Fruit fly (Drosophila melanogaster) whole organism, embryonic: Measurements from ENCODE around the gene f-cup.

Experiments
- CG10274 ChIP-seq: fragments of 200-800 bp; sonication (Bioruptor generic); optimal IDR thresholded peaks from 3 replicates; lab custom pipeline; 2017; ENCODE audit warnings: missing biosample characterization, mild to moderate bottlenecking, missing genetic modification characterization
- CG11085 ChIP-seq: fragments of 200-800 bp; sonication (Bioruptor generic); IDR thresholded peaks from 2 replicates; pipeline ENCODE4 v1.3.6; 2022; ENCODE audit warnings: missing biosample characterization, missing genetic modification characterization
- CG11093 ChIP-seq: fragments of 200-800 bp; sonication (Bioruptor generic); IDR thresholded peaks from 3 replicates; pipeline ENCODE4 v1.3.6; 2022; ENCODE audit warnings: missing biosample characterization, missing genetic modification characterization
- CG12219 ChIP-seq: fragments of 200-800 bp; sonication (Bioruptor generic); optimal IDR thresholded peaks from 3 replicates; lab custom pipeline; 2018; ENCODE audit warnings: missing biosample characterization, mild to moderate bottlenecking, missing genetic modification characterization
- CG12659 ChIP-seq: fragments of 200-800 bp; sonication (Bioruptor generic); optimal IDR thresholded peaks from 3 replicates; lab custom pipeline; 2017; ENCODE audit warnings: mild to moderate bottlenecking, missing biosample characterization, missing genetic modification reagents, missing genetic modification characterization
- CG13287 ChIP-seq: fragments of 200-800 bp; sonication (Bioruptor generic); IDR thresholded peaks from 2 replicates; pipeline ENCODE4 v1.3.6; 2022; ENCODE audit warnings: missing biosample characterization, missing genetic modification characterization; ENCODE audit not compliant: partially characterized antibody
- CG1603 ChIP-seq: fragments of 200-800 bp; sonication (Bioruptor generic); optimal IDR thresholded peaks from 2 replicates; lab custom pipeline; 2019; ENCODE audit warnings: missing biosample characterization, mild to moderate bottlenecking, missing genetic modification characterization, moderate library complexity
- CG16779 ChIP-seq: fragments of 200-800 bp; sonication (Bioruptor generic); IDR thresholded peaks from 2 replicates; pipeline ENCODE4 v1.3.6; 2022; ENCODE audit warnings: missing biosample characterization, missing genetic modification characterization
- CG17361 ChIP-seq: fragments of 200-800 bp; sonication (Bioruptor generic); IDR thresholded peaks from 3 replicates; pipeline ENCODE4 v1.3.6; 2022; ENCODE audit warnings: missing biosample characterization, missing genetic modification characterization
- CG17829 ChIP-seq: fragments of 200-800 bp; optimal IDR thresholded peaks from 2 replicates; lab custom pipeline; 2019; ENCODE audit warnings: missing biosample characterization, mild to moderate bottlenecking, missing genetic modification characterization, moderate library complexity
- CG18011 ChIP-seq: fragments of 200-800 bp; sonication (Bioruptor generic); optimal IDR thresholded peaks from 2 replicates; lab custom pipeline; 2017; ENCODE audit warnings: missing biosample characterization, missing genetic modification characterization, mild to moderate bottlenecking, moderate library complexity, missing genotype
- CG2889 ChIP-seq: fragments of 200-800 bp; sonication (Bioruptor generic); IDR thresholded peaks from 3 replicates; pipeline ENCODE4 v1.3.6; 2022; ENCODE audit warnings: missing biosample characterization, missing genetic modification characterization
- CG3065 ChIP-seq: fragments of 200-800 bp; sonication (Bioruptor generic); optimal IDR thresholded peaks from 2 replicates; lab custom pipeline; 2016; ENCODE audit warnings: missing biosample characterization, missing genetic modification characterization
- CG32767 ChIP-seq: fragments of 200-800 bp; sonication (Bioruptor generic); IDR thresholded peaks from 2 replicates; pipeline ENCODE4 v1.3.6; 2022; ENCODE audit warnings: missing biosample characterization, missing genetic modification characterization
- CG34422 ChIP-seq: fragments of 200-800 bp; sonication (Bioruptor generic); IDR thresholded peaks from 3 replicates; pipeline ENCODE4 v1.3.6; 2022; ENCODE audit warnings: missing biosample characterization, missing genetic modification characterization
- CG9817 ChIP-seq: fragments of 200-800 bp; sonication (Bioruptor generic); optimal IDR thresholded peaks from 2 replicates; lab custom pipeline; 2018; ENCODE audit warnings: missing biosample characterization, mild to moderate bottlenecking, missing genetic modification characterization, moderate library complexity
- Dref ChIP-seq: fragments of 200-800 bp; sonication (Bioruptor generic); IDR thresholded peaks from 2 replicates; pipeline ENCODE4 v1.3.6; 2022; ENCODE audit warnings: missing biosample characterization, missing genetic modification characterization
- Drgx ChIP-seq: fragments of 200-800 bp; sonication (Bioruptor generic); IDR thresholded peaks from 2 replicates; pipeline ENCODE4 v1.3.6; 2022; ENCODE audit warnings: missing biosample characterization, missing genetic modification characterization
- H15 ChIP-seq: fragments of 200-800 bp; sonication (Bioruptor generic); IDR thresholded peaks from 3 replicates; pipeline ENCODE4 v1.3.6; 2022; ENCODE audit warnings: missing biosample characterization, missing genetic modification characterization
- Hand ChIP-seq: fragments of 200-800 bp; sonication (Bioruptor generic); optimal IDR thresholded peaks from 2 replicates; lab custom pipeline; 2017; ENCODE audit warnings: mild to moderate bottlenecking, missing biosample characterization, missing genetic modification reagents, missing genetic modification characterization
- Hr51 ChIP-seq, 2 experiments: fragments of 200-800 bp; sonication (Bioruptor generic); optimal IDR thresholded peaks; 2 replicates in 1 of 2; 3 replicates in 1 of 2; lab custom pipeline; 2016 to 2018; ENCODE audit warnings: missing biosample characterization in 2 of 2, missing genetic modification characterization in 2 of 2, mild to moderate bottlenecking in 1 of 2, moderate library complexity in 1 of 2
- Kr ChIP-seq: fragments of 200-800 bp; sonication (Bioruptor generic); optimal IDR thresholded peaks from 2 replicates; lab custom pipeline; 2017; ENCODE audit warnings: missing biosample characterization, mild to moderate bottlenecking, missing genetic modification characterization
- Lhr ChIP-seq: fragments of 200-800 bp; sonication (Bioruptor generic); optimal IDR thresholded peaks from 3 replicates; lab custom pipeline; 2017; ENCODE audit warnings: mild to moderate bottlenecking, missing biosample characterization, missing genetic modification reagents, missing genetic modification characterization
- MTF-1 ChIP-seq: fragments of 200-800 bp; sonication (Bioruptor generic); optimal IDR thresholded peaks from 2 replicates; lab custom pipeline; 2018; ENCODE audit warnings: missing biosample characterization, mild to moderate bottlenecking, missing genetic modification characterization, borderline replicate concordance
- Sry-δ ChIP-seq: fragments of 200-800 bp; sonication (Bioruptor generic); optimal IDR thresholded peaks from 2 replicates; lab custom pipeline; 2016; ENCODE audit warnings: missing biosample characterization, missing genetic modification characterization
- bowl ChIP-seq: fragments of 200-800 bp; sonication (Bioruptor generic); IDR thresholded peaks from 2 replicates; pipeline ENCODE4 v1.3.6; 2022; ENCODE audit warnings: missing biosample characterization, missing genetic modification characterization
- cato ChIP-seq: fragments of 200-800 bp; sonication (Bioruptor generic); optimal IDR thresholded peaks from 2 replicates; lab custom pipeline; 2016; ENCODE audit warnings: missing biosample characterization, missing genetic modification characterization, borderline replicate concordance
- chif ChIP-seq, 2 experiments: fragments of 200-800 bp; sonication (Bioruptor generic); optimal IDR thresholded peaks; 3 replicates each; lab custom pipeline; 2016; ENCODE audit warnings: missing biosample characterization in 2 of 2, missing genetic modification characterization in 2 of 2
- da ChIP-seq: fragments of 200-800 bp; sonication (Bioruptor generic); optimal IDR thresholded peaks from 2 replicates; lab custom pipeline; 2016; ENCODE audit warnings: missing biosample characterization, missing genetic modification characterization
- danr ChIP-seq: fragments of 200-800 bp; sonication (Bioruptor generic); IDR thresholded peaks from 2 replicates; pipeline ENCODE4 v1.3.6; 2022; ENCODE audit warnings: missing biosample characterization, missing genetic modification characterization
- disco-r ChIP-seq: fragments of 200-800 bp; sonication (Bioruptor generic); optimal IDR thresholded peaks from 2 replicates; lab custom pipeline; 2016; ENCODE audit warnings: missing biosample characterization, missing genetic modification characterization
- dpn ChIP-seq, 2 experiments: fragments of 200-800 bp; sonication (Bioruptor generic); optimal IDR thresholded peaks; 3 replicates each; lab custom pipeline; 2016; ENCODE audit warnings: missing biosample characterization in 2 of 2, missing genetic modification characterization in 2 of 2
- fd3F ChIP-seq: fragments of 200-800 bp; sonication (Bioruptor generic); optimal IDR thresholded peaks from 2 replicates; lab custom pipeline; 2018; ENCODE audit warnings: missing biosample characterization, mild to moderate bottlenecking, missing genetic modification characterization, moderate library complexity
- gfzf ChIP-seq: fragments of 200-800 bp; sonication (Bioruptor generic); optimal IDR thresholded peaks from 2 replicates; lab custom pipeline; 2016; ENCODE audit warnings: missing biosample characterization, mild to moderate bottlenecking, missing genetic modification characterization, moderate library complexity
- h ChIP-seq: fragments of >200 bp; optimal IDR thresholded peaks from 2 replicates; lab custom pipeline; 2017
- hkb ChIP-seq, 2 experiments: fragments of 200-800 bp in 1 of 2; fragments of >200 bp in 1 of 2; sonication (Bioruptor generic) in 1 of 2; IDR thresholded peaks in 1 of 2; optimal IDR thresholded peaks in 1 of 2; 2 replicates each; pipeline versions ENCODE4 v1.3.6 to Lab custom; 2017 to 2022; ENCODE audit warnings: missing biosample characterization in 1 of 2, missing genetic modification characterization in 1 of 2
- kay ChIP-seq: fragments of 200-800 bp; sonication (Bioruptor generic); optimal IDR thresholded peaks from 2 replicates; lab custom pipeline; 2016; ENCODE audit warnings: missing biosample characterization, missing genetic modification characterization
- ken ChIP-seq: fragments of 200-800 bp; sonication (Bioruptor generic); IDR thresholded peaks from 3 replicates; pipeline ENCODE4 v1.3.6; 2022; ENCODE audit warnings: missing biosample characterization, missing genetic modification characterization
- lilli ChIP-seq: fragments of 200-800 bp; sonication (Bioruptor generic); optimal IDR thresholded peaks from 3 replicates; lab custom pipeline; 2016; ENCODE audit warnings: missing biosample characterization, missing genetic modification characterization
- lmd ChIP-seq: fragments of 200-800 bp; sonication (Bioruptor generic); IDR thresholded peaks from 2 replicates; pipeline ENCODE4 v1.3.6; 2022; ENCODE audit warnings: missing biosample characterization, missing genetic modification characterization
- nerfin-2 ChIP-seq: fragments of 200-800 bp; sonication (Bioruptor generic); IDR thresholded peaks from 2 replicates; pipeline ENCODE4 v1.3.6; 2022; ENCODE audit warnings: missing biosample characterization, missing genetic modification characterization; ENCODE audit not compliant: partially characterized antibody
- oc ChIP-seq: fragments of 200-800 bp; sonication (Bioruptor generic); optimal IDR thresholded peaks from 2 replicates; lab custom pipeline; 2018; ENCODE audit warnings: missing biosample characterization, mild to moderate bottlenecking, missing genetic modification characterization, moderate library complexity
- otp ChIP-seq: fragments of 200-800 bp; sonication (Bioruptor generic); IDR thresholded peaks from 3 replicates; pipeline ENCODE4, ENCODE4 v1.3.6; 2022; ENCODE audit warnings: missing biosample characterization, missing genetic modification characterization
- pnt ChIP-seq: fragments of 200-800 bp; sonication (Bioruptor generic); optimal IDR thresholded peaks from 3 replicates; lab custom pipeline; 2016; ENCODE audit warnings: missing biosample characterization, missing genetic modification characterization
- pum ChIP-seq: fragments of 200-800 bp; sonication (Bioruptor generic); optimal IDR thresholded peaks from 2 replicates; lab custom pipeline; 2016; ENCODE audit warnings: missing biosample characterization, missing genetic modification characterization
- shn ChIP-seq: fragments of 200-800 bp; sonication (Bioruptor generic); optimal IDR thresholded peaks from 3 replicates; lab custom pipeline; 2016; ENCODE audit warnings: missing biosample characterization, missing genetic modification characterization
- slbo ChIP-seq: fragments of 200-800 bp; sonication (Bioruptor generic); IDR thresholded peaks from 2 replicates; pipeline ENCODE4 v1.3.6; 2022; ENCODE audit warnings: missing biosample characterization, missing genetic modification characterization
- vvl ChIP-seq: fragments of 200-800 bp; sonication (Bioruptor generic); IDR thresholded peaks from 2 replicates; pipeline ENCODE4 v1.3.6; 2022; ENCODE audit warnings: missing biosample characterization, missing genetic modification characterization

f-cup gene

dm6 chr3R:13682994-13683623, 17.5 kb downstream of the f-cup start (continued):
- TF ChIP-seq MTF-1 (GFP tag; lab: Kevin White, UChicago) (no peak), pnt (GFP tag; lab: Kevin White, UChicago) (no peak), da (GFP tag; lab: Kevin White, UChicago) (no peak), lilli (GFP tag; lab: Kevin White, UChicago) (peak; percentile 1), kay (no peak), otp (GFP tag; lab: Robert Waterston, UW) (no peak), CG32767 (GFP tag; lab: Robert Waterston, UW) (no peak), dpn (GFP tag; optimal IDR thresholded peaks at IDR 0.05; lab: Kevin White, UChicago) (no peak), hkb (optimal IDR thresholded peaks at IDR 0.05; lab: Kevin White, UChicago) (no peak), hkb (GFP tag; IDR thresholded peaks at IDR 0.05; lab: Robert Waterston, UW) (no peak), CG34422 (GFP tag; lab: Robert Waterston, UW) (no peak), ken (GFP tag; lab: Robert Waterston, UW) (no peak), CG13287 (GFP tag; lab: Robert Waterston, UW) (no peak), CG11085 (GFP tag; lab: Robert Waterston, UW) (no peak), CG18011 (GFP tag; lab: Kevin White, UChicago) (no peak), CG1603 (tag; lab: Kevin White, UChicago) (peak; percentile 41), CG12659 (GFP tag; lab: Kevin White, UChicago) (no peak), danr (no peak), CG17829 (tag; lab: Kevin White, UChicago) (peak; percentile 10), nerfin-2 (GFP tag; lab: Robert Waterston, UW) (no peak; the same call in 1 of the 2 replicates), chif (GFP tag; optimal IDR thresholded peaks at IDR 0.05; lab: Kevin White, UChicago) (no peak), CG17361 (GFP tag; lab: Robert Waterston, UW) (no peak), bowl (GFP tag; lab: Robert Waterston, UW) (no peak), CG11093 (GFP tag; lab: Robert Waterston, UW) (no peak), Lhr (GFP tag; lab: Kevin White, UChicago) (peak; percentile 23), CG12219 (no peak), h (no peak), fd3F (GFP tag; lab: Kevin White, UChicago) (no peak), Dref (GFP tag; lab: Robert Waterston, UW) (no peak), Hr51 (GFP tag; optimal IDR thresholded peaks at IDR 0.05; lab: Kevin White, UChicago) (no peak), Hand (GFP tag; lab: Kevin White, UChicago) (no peak)

DNA sequence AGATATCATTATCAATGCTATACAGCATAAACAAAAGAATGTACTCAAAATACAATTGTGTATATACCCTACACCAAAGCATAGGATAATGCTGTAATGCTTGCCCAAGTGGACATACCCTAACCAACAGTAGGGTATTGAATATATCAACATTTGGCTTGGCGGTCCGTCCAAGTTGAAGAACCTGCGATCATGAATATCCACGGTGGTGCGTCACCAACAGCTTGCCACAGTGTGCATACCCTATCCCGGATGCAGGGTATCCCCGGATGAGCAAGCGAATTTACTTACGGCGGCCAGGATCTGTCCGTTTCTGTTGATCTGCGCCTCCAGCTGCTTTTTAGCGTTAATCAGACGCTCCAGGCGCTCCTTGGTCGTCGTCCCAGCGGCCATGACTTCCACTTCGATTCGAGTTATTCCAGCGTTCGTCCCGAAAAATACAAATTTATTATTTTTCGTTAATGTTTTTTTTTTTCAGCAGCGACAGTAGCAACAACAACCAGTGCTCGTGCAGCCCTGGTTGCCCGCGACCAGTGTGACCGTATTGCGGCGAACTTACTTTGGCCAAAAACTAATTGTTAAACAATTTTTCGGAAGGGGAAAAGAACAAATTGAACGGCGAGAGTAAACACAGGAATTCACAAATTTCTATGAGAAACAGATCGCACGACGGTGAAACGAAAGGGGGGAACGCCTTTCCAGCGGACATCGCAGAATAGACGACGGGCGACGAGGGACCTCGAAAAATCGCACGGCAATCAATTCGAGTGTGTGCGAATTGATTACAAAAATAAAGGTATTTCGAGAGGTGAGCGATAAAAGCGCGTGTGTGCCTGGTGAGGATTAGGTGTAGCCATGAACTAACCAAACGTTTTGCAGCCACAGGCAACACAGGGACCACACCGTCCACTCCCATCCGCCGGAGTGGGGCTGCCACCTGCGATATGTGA, 24.2 kb downstream of the f-cup start, which contains the start of the genes Lkb1 and CG9588:
Lkb1 (plus strand) TSS at position 413 of the 950 bp plus-strand sequence.
CG9588 (minus strand) TSS at position 545 of the 950 bp plus-strand sequence.
- TF ChIP-seq oc (no peak), Sry-δ (GFP tag; lab: Kevin White, UChicago) (peak; percentile 32), CG12659 (GFP tag; lab: Kevin White, UChicago) (peak; percentile 34), Drgx (GFP tag; lab: Robert Waterston, UW) (peak; percentile 91), vvl (peak; percentile 87), H15 (GFP tag; lab: Robert Waterston, UW) (peak; percentile 70), CG16779 (peak; percentile 70; the same call in 1 of the 2 replicates), gfzf (GFP tag; lab: Kevin White, UChicago) (peak; percentile 86), CG9817 (tag; lab: Kevin White, UChicago) (peak; percentile 44), lmd (GFP tag; lab: Robert Waterston, UW) (peak; percentile 82), pum (GFP tag; lab: Kevin White, UChicago) (peak; percentile 29), CG3065 (no peak), CG2889 (GFP tag; lab: Robert Waterston, UW) (peak; percentile 77), shn (GFP tag; lab: Kevin White, UChicago) (peak; percentile 45), disco-r (GFP tag; lab: Kevin White, UChicago) (peak; percentile 8), Kr (GFP tag; lab: Kevin White, UChicago) (no peak), slbo (GFP tag; lab: Robert Waterston, UW) (peak; percentile 90), CG10274 (GFP tag; lab: Kevin White, UChicago) (no peak), cato (no peak)
